Worm (Caenorhabditis elegans): Measurements from ENCODE around the gene R10E12.2.
A peak's percentile ranks its signal among the peaks of the same experiment; 100 is the strongest.

R10E12.2 gene

ce11 chrIII:10016413-10017051 lies 42.9 kb upstream of the R10E12.2 start, which contains the start of gene rgs-1 (continued):
- TF ChIP-seq unc-86 (tag; optimal IDR thresholded peaks at IDR 0.05) (no peak), nhr-11 (tag; optimal IDR thresholded peaks at IDR 0.05) (no peak), dve-1 (tag; optimal IDR thresholded peaks at IDR 0.05) (no peak), ceh-18 (tag; optimal IDR thresholded peaks at IDR 0.05) (peak; percentile 34), fax-1 (tag; optimal IDR thresholded peaks at IDR 0.05) (peak; percentile 28), ceh-22 (tag; optimal IDR thresholded peaks at IDR 0.05) (no peak), ahr-1 (tag; optimal IDR thresholded peaks at IDR 0.05) (no peak), hlh-6 (tag; optimal IDR thresholded peaks at IDR 0.05) (peak; percentile 8), madf-2 (tag; optimal IDR thresholded peaks at IDR 0.05) (no peak), ceh-19 (GFP tag; optimal IDR thresholded peaks at IDR 0.05) (no peak), Y22D7AL.16 (tag; optimal IDR thresholded peaks at IDR 0.05) (no peak), che-1 (tag; optimal IDR thresholded peaks at IDR 0.05) (no peak), pha-2 (tag; optimal IDR thresholded peaks at IDR 0.05) (no peak), pag-3 (tag; optimal IDR thresholded peaks at IDR 0.05; ENCODE audit: borderline replicate concordance) (no peak), zip-5 (tag; optimal IDR thresholded peaks at IDR 0.05) (no peak), pqm-1 (tag; optimal IDR thresholded peaks at IDR 0.05) (no peak), rnt-1 (tag; optimal IDR thresholded peaks at IDR 0.05) (no peak), ama-1 (optimal IDR thresholded peaks at IDR 0.05) (no peak), lim-6 (tag; optimal IDR thresholded peaks at IDR 0.05) (peak; percentile 57), hlh-13 (GFP tag; optimal IDR thresholded peaks at IDR 0.05) (no peak), pax-1 (tag; optimal IDR thresholded peaks at IDR 0.05) (no peak), hlh-30 (tag; optimal IDR thresholded peaks at IDR 0.05; ENCODE audit: insufficient read depth) (peak; percentile 86), F13H6.1 (tag; optimal IDR thresholded peaks at IDR 0.05) (no peak), ceh-31 (tag; optimal IDR thresholded peaks at IDR 0.05) (peak; percentile 71), ceh-14 (tag; optimal IDR thresholded peaks at IDR 0.05) (peak; percentile 85), ref-2 (tag; optimal IDR thresholded peaks at IDR 0.05) (no peak), hlh-8 (tag; optimal IDR thresholded peaks at IDR 0.05) (no peak), mec-3 (tag; optimal IDR thresholded peaks at IDR 0.05; ENCODE audit: borderline replicate concordance) (no peak), ztf-16 (tag; optimal IDR thresholded peaks at IDR 0.05) (no peak), ceh-2 (tag; optimal IDR thresholded peaks at IDR 0.05) (peak; percentile 3), K02D7.2 (tag; optimal IDR thresholded peaks at IDR 0.05) (no peak), elt-2 (tag; optimal IDR thresholded peaks at IDR 0.05) (no peak)

DNA sequence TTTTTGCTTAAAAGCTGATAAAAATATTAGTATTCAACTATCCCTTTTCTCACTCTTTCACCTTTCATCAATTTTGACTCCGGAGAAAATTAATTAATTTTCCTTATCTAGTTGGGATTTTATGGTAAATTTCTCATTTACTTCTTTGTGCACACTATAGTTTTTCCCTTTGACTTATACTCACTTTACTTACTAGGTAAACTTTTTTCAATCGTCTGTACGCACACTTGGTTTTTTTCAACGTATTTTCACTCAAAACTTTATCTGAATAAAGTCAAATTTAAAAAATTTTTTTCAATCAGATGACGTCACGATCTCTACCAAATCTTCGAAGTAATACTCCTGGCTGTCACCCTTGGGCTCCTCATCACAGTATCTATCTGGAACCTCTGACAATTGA lies 38.5 kb upstream of the R10E12.2 start, which contains the start of gene C05B5.16:
C05B5.16 (plus strand) TSS at position 301 of the 400 bp plus-strand sequence.
- TF ChIP-seq tbx-2 (tag; optimal IDR thresholded peaks at IDR 0.05) (no peak), ztf-16 (tag; optimal IDR thresholded peaks at IDR 0.05) (no peak), ceh-6 (GFP tag; optimal IDR thresholded peaks at IDR 0.05) (no peak)

DNA sequence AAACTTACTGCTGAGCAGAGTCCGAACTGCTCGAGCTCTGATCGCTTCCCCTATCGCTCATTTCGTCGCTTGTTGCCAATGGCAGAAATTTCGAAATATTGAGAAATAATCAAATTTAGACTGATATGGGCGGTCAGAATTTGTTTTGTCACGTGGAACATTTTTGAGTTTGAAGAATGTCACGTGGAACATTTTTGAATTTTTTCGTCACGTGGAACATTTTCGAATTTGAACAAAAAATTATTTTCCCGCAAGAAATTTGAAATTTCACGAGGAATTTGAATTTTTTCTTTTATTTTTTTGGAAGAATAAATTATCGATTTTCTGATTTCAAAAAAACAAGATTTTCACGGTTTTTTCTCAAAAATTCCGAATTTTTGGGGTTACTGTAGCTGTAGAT lies 36.5 kb upstream of the R10E12.2 start, which contains the start of gene fbxa-155:
fbxa-155 (minus strand) TSS at position 101 of the 400 bp plus-strand sequence.
- TF ChIP-seq F13H6.1 (tag; optimal IDR thresholded peaks at IDR 0.05) (no peak), gmeb-2 (tag; optimal IDR thresholded peaks at IDR 0.05) (no peak), ets-4 (tag; optimal IDR thresholded peaks at IDR 0.05) (no peak), K02D7.2 (tag; optimal IDR thresholded peaks at IDR 0.05) (no peak), hlh-30 (tag; optimal IDR thresholded peaks at IDR 0.05; ENCODE audit: insufficient read depth) (no peak), ceh-6 (GFP tag; optimal IDR thresholded peaks at IDR 0.05) (no peak), ceh-34 (tag; optimal IDR thresholded peaks at IDR 0.05) (no peak), zip-5 (tag; optimal IDR thresholded peaks at IDR 0.05) (no peak), Y22D7AL.16 (tag; optimal IDR thresholded peaks at IDR 0.05) (no peak), ceh-24 (tag; optimal IDR thresholded peaks at IDR 0.05) (no peak), elt-2 (tag; optimal IDR thresholded peaks at IDR 0.05) (no peak), che-1 (tag; optimal IDR thresholded peaks at IDR 0.05) (no peak), sox-4 (tag; optimal IDR thresholded peaks at IDR 0.05) (no peak), dve-1 (tag; optimal IDR thresholded peaks at IDR 0.05) (no peak), unc-3 (GFP tag; conservative IDR thresholded peaks at IDR 0.05) (no peak), unc-3 (tag; optimal IDR thresholded peaks at IDR 0.05) (no peak), unc-42 (tag; optimal IDR thresholded peaks at IDR 0.05) (no peak), ztf-16 (tag; optimal IDR thresholded peaks at IDR 0.05) (no peak), hlh-6 (tag; optimal IDR thresholded peaks at IDR 0.05) (no peak), tbx-2 (tag; optimal IDR thresholded peaks at IDR 0.05) (no peak)

Data from whole organism, late embryonic.